Worm (Caenorhabditis elegans): ENCODE data around the gene svh-1.

Gene svh-1

DNA sequence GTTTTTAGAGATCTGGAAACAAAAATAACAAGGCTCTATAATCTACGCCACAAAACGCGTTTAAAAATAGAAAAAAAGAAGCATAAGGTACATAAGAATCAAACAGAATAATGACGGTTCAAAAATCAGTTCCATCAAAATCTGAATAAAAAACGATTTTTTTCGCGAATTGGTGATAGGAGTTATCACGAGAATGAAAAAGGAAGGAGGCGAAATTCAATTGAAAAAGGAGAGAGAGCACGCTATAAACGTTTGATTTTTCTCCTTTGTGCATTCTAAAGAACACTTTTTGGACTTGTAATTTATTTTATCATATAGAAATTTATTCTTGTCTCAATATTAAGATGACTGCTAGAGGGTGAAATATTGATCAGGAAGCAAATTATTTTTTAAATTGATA is 44.9 kb downstream of the svh-1 start:
- TF ChIP-seq nfya-1 (tag; optimal IDR thresholded peaks at IDR 0.05; ENCODE audit: borderline replicate concordance, insufficient read depth): no peak
- no peak for TF ChIP-seq F37B4.10 (GFP tag; IDR thresholded peaks at IDR 0.05)
- peak; percentile 74 for TF ChIP-seq nhr-80 (tag; optimal IDR thresholded peaks at IDR 0.05)
- no peak for TF ChIP-seq zfh-2 (GFP tag; conservative IDR thresholded peaks at IDR 0.05)
- no peak for TF ChIP-seq attf-6 (GFP tag; IDR thresholded peaks at IDR 0.05)
- no peak for TF ChIP-seq B0261.1 (tag; optimal IDR thresholded peaks at IDR 0.05)

DNA sequence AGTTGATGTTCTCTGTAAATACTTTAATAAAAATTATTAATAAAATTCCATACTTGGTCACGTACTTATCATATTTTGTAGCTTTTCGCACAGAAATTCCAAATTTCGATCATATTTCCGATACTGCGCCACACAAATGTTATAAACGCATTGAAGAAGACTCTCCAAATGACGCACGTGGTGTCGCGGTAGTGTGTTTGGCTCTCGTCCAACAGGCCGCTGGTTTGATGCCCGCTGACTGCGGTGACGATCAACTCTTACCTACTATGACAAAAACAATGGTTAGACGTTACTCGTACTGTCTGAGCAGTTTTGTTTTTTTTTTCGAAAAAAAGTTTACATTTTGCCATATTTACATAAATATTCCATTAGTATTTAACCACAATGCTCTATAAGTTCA is 46.4 kb downstream of the svh-1 start:
- TF ChIP-seq attf-6 (GFP tag; IDR thresholded peaks at IDR 0.05): 0 out of 2 replicates have a peak, but pooled peaks have one; percentile 43
- no peak for TF ChIP-seq cebp-1 (GFP tag; IDR thresholded peaks at IDR 0.05)
- TF ChIP-seq cebp-1 (tag; optimal IDR thresholded peaks at IDR 0.05): peak; percentile 80
- TF ChIP-seq hmg-1.2 (GFP tag; IDR thresholded peaks at IDR 0.05): peak; percentile 71
- peak; percentile 75 for TF ChIP-seq lin-40 (tag; optimal IDR thresholded peaks at IDR 0.05)
- TF ChIP-seq ets-4 (GFP tag; optimal IDR thresholded peaks at IDR 0.05): peak; percentile 51
- TF ChIP-seq ceh-79 (tag; optimal IDR thresholded peaks at IDR 0.05): peak; percentile 75
- TF ChIP-seq ztf-22 (GFP tag; optimal IDR thresholded peaks at IDR 0.05): peak; percentile 68
- TF ChIP-seq hmg-20 (GFP tag; IDR thresholded peaks at IDR 0.05): no peak; the same call in 1 of the 2 replicates
- no peak for TF ChIP-seq bed-2 (GFP tag; IDR thresholded peaks at IDR 0.05)
- TF ChIP-seq snpc-1.3 (tag; optimal IDR thresholded peaks at IDR 0.05; ENCODE audit: insufficient read depth): peak; percentile 89
- TF ChIP-seq lag-1 (GFP tag; IDR thresholded peaks at IDR 0.05): no peak
- TF ChIP-seq snpc-4 (GFP tag; optimal IDR thresholded peaks at IDR 0.05): peak; percentile 82
- TF ChIP-seq snpc-4 (tag; optimal IDR thresholded peaks at IDR 0.05): peak; percentile 37 to 82 (median 66)
- TF ChIP-seq let-607 (tag; optimal IDR thresholded peaks at IDR 0.05): peak; percentile 31 to 38
- peak; percentile 77; the same call in 1 of the 2 replicates for TF ChIP-seq ztf-6 (GFP tag; IDR thresholded peaks at IDR 0.05)
- TF ChIP-seq tbp1 (GFP tag; optimal IDR thresholded peaks at IDR 0.05): peak; percentile 100
- peak; percentile 7 for TF ChIP-seq efl-1 (GFP tag; optimal IDR thresholded peaks at IDR 0.05)
- 0 out of 2 replicates have a peak, but pooled peaks have one; percentile 22 for TF ChIP-seq hlh-26 (GFP tag; conservative IDR thresholded peaks at IDR 0.05)
- TF ChIP-seq F22D6.2 (tag; optimal IDR thresholded peaks at IDR 0.05): peak; percentile 53
- TF ChIP-seq ZK185.1 (tag; optimal IDR thresholded peaks at IDR 0.05; ENCODE audit: poor library complexity, severe bottlenecking): peak; percentile 78
- 0 out of 2 replicates have a peak, but pooled peaks have one; percentile 15 for TF ChIP-seq Y67H2A.10 (GFP tag; conservative IDR thresholded peaks at IDR 0.05)
- peak; percentile 62 for TF ChIP-seq nhr-179 (tag; optimal IDR thresholded peaks at IDR 0.05)
- TF ChIP-seq fkh-3 (tag; optimal IDR thresholded peaks at IDR 0.05): peak; percentile 83
- peak; percentile 68 for TF ChIP-seq K12H6.12 (tag; optimal IDR thresholded peaks at IDR 0.05)
- peak; percentile 53 for TF ChIP-seq nhr-80 (tag; optimal IDR thresholded peaks at IDR 0.05)
- TF ChIP-seq hrde-1 (tag; optimal IDR thresholded peaks at IDR 0.05; ENCODE audit: borderline replicate concordance): peak; percentile 83
- no peak for TF ChIP-seq xnd-1 (tag; optimal IDR thresholded peaks at IDR 0.05)
- TF ChIP-seq ztf-28 (GFP tag; IDR thresholded peaks at IDR 0.05): peak; percentile 67; the same call in 1 of the 2 replicates
- TF ChIP-seq Y79H2A.3 (GFP tag; conservative IDR thresholded peaks at IDR 0.05): peak; percentile 80; the same call in 1 of the 2 replicates
- TF ChIP-seq nhr-120 (GFP tag; IDR thresholded peaks at IDR 0.05): 0 out of 2 replicates have a peak, but pooled peaks have one; percentile 51
- TF ChIP-seq tbx-9 (tag; optimal IDR thresholded peaks at IDR 0.05; ENCODE audit: borderline replicate concordance): peak; percentile 29
- TF ChIP-seq F52B5.7 (tag; optimal IDR thresholded peaks at IDR 0.05): no peak
- no peak for TF ChIP-seq sdz-38 (tag; optimal IDR thresholded peaks at IDR 0.05)
- no peak; the same call in 1 of the 2 replicates for TF ChIP-seq madf-6 (GFP tag; IDR thresholded peaks at IDR 0.05)
- TF ChIP-seq B0019.2 (GFP tag; conservative IDR thresholded peaks at IDR 0.05): no peak
- peak; percentile 68 for TF ChIP-seq somi-1 (GFP tag; optimal IDR thresholded peaks at IDR 0.05)
- TF ChIP-seq ceh-100 (GFP tag; IDR thresholded peaks at IDR 0.05): peak; percentile 66
- no peak for TF ChIP-seq nfya-1 (tag; optimal IDR thresholded peaks at IDR 0.05; ENCODE audit: borderline replicate concordance, insufficient read depth)
- TF ChIP-seq lin-35 (GFP tag; optimal IDR thresholded peaks at IDR 0.05): peak in 1 of 3 experiments; percentile 75
- peak; percentile 78 for TF ChIP-seq Y53F4B.3 (GFP tag; IDR thresholded peaks at IDR 0.05)
- peak; percentile 98 for TF ChIP-seq him-1 (tag; optimal IDR thresholded peaks at IDR 0.05)
